Worm (Caenorhabditis elegans): ENCODE data around the gene lin-23.

The lin-23 gene

DNA sequence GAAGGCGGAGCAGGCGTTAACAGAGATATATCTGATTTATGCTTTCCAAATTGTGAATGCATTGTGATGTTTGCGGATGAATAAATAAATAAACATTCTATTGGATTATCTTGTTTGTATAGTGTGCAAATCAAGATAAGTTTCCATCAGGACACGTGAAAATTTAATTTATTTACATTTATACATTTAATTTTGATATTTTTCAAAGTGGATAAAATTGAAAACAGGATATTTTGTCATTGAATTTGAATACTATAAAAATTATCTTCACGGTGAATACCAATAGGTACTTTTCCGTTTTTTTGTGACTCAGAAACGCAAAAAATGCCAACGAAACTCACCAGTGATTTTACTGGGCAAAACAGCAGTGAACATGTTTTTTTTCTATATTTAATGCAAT, 20.1 kb downstream of the lin-23 start, which contains the start of gene F58F12.3:
TSS of gene F58F12.3 (minus strand) at position 101 of the 400 bp plus-strand sequence.
- TF ChIP-seq T22C8.4 (GFP tag; IDR thresholded peaks at IDR 0.05) (no peak), med-1 (GFP tag; optimal IDR thresholded peaks at IDR 0.05; ENCODE audit: insufficient read depth) (no peak), tab-1 (GFP tag; IDR thresholded peaks at IDR 0.05) (no peak), ref-1 (GFP tag; conservative IDR thresholded peaks at IDR 0.05) (no peak), ztf-29 (GFP tag; IDR thresholded peaks at IDR 0.05) (no peak), ztf-23 (GFP tag; IDR thresholded peaks at IDR 0.05) (no peak), flt-1 (GFP tag; IDR thresholded peaks at IDR 0.05) (no peak), klf-2 (GFP tag; conservative IDR thresholded peaks at IDR 0.05) (no peak), cog-1 (tag; optimal IDR thresholded peaks at IDR 0.05) (no peak)

DNA sequence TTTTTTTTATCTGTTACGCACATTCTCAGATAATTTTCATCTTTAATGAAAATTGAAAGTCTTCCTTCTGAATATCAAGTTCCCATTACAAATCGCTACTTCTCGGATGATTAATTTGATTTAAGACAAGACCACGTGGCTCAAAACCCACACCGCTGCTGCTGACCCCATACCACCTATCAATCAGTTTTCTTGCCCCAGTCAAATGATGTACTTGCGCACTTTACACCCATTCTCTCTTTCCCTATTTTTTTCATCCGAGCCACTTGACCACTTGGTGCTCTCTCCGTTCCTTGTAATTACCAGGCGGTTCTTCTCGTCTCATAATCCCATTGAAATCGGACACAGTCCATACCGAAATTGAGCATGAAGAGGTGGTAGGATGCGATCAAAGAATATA, 22.9 kb downstream of the lin-23 start:
- TF ChIP-seq ztf-29 (GFP tag; IDR thresholded peaks at IDR 0.05) (no peak), tab-1 (GFP tag; IDR thresholded peaks at IDR 0.05) (no peak), klf-2 (GFP tag; conservative IDR thresholded peaks at IDR 0.05) (no peak), T22C8.4 (GFP tag; IDR thresholded peaks at IDR 0.05) (no peak), cog-1 (tag; optimal IDR thresholded peaks at IDR 0.05) (no peak), flt-1 (GFP tag; IDR thresholded peaks at IDR 0.05) (no peak)

DNA sequence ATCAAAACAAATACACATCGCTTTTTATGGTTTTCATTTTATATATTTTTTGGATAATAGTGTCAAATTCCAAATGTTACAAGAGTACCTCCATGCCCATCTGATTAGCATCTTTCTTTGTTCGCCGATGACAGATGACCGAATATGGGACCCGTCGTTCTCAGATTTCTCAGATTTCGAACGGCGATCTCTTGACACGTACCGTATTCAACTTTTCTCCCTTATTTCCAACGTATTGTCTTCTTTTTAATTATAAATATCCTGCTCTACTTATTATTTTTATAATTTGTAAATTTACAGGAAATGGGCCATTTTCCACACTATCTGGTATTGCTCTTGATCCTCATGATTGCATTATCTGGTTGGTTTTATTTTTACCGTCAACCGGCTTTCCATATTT, 27.3 kb downstream of the lin-23 start, which contains the start of gene zig-10:
TSS of gene zig-10 (plus strand) at position 301 of the 400 bp plus-strand sequence.
- TF ChIP-seq ztf-23 (GFP tag; IDR thresholded peaks at IDR 0.05) (no peak), flt-1 (GFP tag; IDR thresholded peaks at IDR 0.05) (no peak), ref-1 (GFP tag; conservative IDR thresholded peaks at IDR 0.05) (no peak), med-1 (GFP tag; optimal IDR thresholded peaks at IDR 0.05; ENCODE audit: insufficient read depth) (no peak), klf-2 (GFP tag; conservative IDR thresholded peaks at IDR 0.05) (no peak), cog-1 (tag; optimal IDR thresholded peaks at IDR 0.05) (no peak), ztf-29 (GFP tag; IDR thresholded peaks at IDR 0.05) (no peak), tab-1 (GFP tag; IDR thresholded peaks at IDR 0.05) (no peak), T22C8.4 (GFP tag; IDR thresholded peaks at IDR 0.05) (no peak)

DNA sequence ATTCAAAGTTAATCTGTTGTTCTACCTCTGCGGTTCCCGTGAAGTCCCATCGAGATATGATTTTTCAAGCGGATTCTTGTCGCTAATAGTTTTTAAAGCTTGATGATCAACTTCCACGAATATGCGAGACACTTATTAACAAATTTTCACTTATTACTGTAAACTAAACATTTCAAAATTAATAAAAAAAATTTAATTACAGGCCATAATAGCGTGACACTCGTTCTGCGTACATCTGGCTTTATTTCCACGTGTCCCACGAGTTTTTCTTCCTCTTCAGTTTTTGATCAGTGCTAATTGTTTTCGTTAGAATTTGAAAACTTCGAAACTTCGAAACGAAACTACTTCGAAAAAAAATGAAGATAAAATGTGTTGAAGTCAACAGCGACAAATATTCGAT, 30.5 kb downstream of the lin-23 start, which contains the start of gene btb-2:
TSS of gene btb-2 (plus strand) at position 301 of the 400 bp plus-strand sequence.
- TF ChIP-seq ref-1 (GFP tag; conservative IDR thresholded peaks at IDR 0.05) (no peak), tab-1 (GFP tag; IDR thresholded peaks at IDR 0.05) (no peak), ztf-23 (GFP tag; IDR thresholded peaks at IDR 0.05) (no peak), cog-1 (tag; optimal IDR thresholded peaks at IDR 0.05) (no peak)

DNA sequence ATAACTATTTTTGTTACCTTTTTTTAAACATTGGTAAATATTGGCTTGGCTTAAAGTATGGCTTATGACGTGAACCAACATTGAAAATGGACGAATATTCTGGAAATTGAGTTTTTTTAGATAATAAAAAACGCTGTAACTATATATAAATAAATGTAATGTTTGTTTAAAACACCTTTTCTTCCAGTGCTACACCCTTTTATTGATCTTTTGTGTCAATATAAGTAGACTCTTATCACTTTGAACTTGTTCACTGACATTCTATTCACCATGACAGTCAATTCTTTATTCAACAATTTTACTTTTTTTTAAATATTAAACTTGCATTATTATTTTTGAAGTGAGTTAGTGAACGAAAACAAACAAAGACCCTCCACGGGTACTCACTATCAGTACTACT, 32.1 kb downstream of the lin-23 start, which contains the start of gene T25D10.1:
TSS of gene T25D10.1 (plus strand) at position 169 of the 400 bp plus-strand sequence.
- TF ChIP-seq tab-1 (GFP tag; IDR thresholded peaks at IDR 0.05) (no peak), ztf-23 (GFP tag; IDR thresholded peaks at IDR 0.05) (no peak), T22C8.4 (GFP tag; IDR thresholded peaks at IDR 0.05) (no peak), ref-1 (GFP tag; conservative IDR thresholded peaks at IDR 0.05) (no peak), med-1 (GFP tag; optimal IDR thresholded peaks at IDR 0.05; ENCODE audit: insufficient read depth) (no peak), ztf-29 (GFP tag; IDR thresholded peaks at IDR 0.05) (no peak), klf-2 (GFP tag; conservative IDR thresholded peaks at IDR 0.05) (no peak), cog-1 (tag; optimal IDR thresholded peaks at IDR 0.05) (no peak), flt-1 (GFP tag; IDR thresholded peaks at IDR 0.05) (no peak)

DNA sequence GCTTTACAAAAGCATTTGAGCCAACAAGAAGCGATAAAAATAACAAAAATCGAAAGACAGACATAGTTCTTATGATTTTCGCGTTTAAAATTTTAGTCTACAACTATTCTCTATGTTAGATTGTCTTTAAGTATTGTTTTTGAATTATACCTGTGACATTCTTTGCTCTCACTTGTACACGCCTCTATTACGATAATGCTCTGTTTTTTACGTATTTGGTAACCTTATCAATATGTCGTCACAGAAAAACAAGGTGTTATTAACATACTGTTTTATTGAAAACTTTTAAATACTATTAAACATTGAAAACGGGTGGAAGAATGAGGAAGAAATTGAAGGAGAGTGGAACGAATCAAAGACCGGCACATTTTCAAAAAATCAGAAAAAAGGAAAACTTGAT, 36.2 kb downstream of the lin-23 start, which contains the start of gene spp-11:
TSS of gene spp-11 (minus strand) at position 101 of the 400 bp plus-strand sequence.
- TF ChIP-seq ztf-23 (GFP tag; IDR thresholded peaks at IDR 0.05) (no peak), T22C8.4 (GFP tag; IDR thresholded peaks at IDR 0.05) (no peak), tab-1 (GFP tag; IDR thresholded peaks at IDR 0.05) (no peak), klf-2 (GFP tag; conservative IDR thresholded peaks at IDR 0.05) (no peak), flt-1 (GFP tag; IDR thresholded peaks at IDR 0.05) (no peak), med-1 (GFP tag; optimal IDR thresholded peaks at IDR 0.05; ENCODE audit: insufficient read depth) (no peak), cog-1 (tag; optimal IDR thresholded peaks at IDR 0.05) (no peak), ref-1 (GFP tag; conservative IDR thresholded peaks at IDR 0.05) (no peak), ztf-29 (GFP tag; IDR thresholded peaks at IDR 0.05) (no peak)

DNA sequence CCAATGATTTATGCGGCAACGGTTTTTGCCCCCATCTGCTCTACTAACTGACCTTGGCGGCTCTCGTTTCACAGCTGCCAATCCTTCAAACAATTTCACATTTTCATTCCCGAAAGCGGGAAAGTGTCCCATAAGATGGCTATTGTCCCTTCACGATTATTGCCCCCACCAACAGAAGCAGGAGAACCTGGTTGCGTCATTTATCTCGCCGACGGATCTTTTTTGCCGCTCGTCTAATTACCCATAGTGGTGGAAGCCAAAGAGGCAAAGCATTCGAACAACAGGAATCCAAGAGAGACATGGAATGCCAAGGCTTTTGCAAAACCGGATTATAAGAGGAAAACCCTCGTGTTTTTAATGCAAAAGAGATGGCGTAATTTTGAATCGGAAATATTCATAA, 38.0 kb downstream of the lin-23 start:
- TF ChIP-seq T22C8.4 (GFP tag; IDR thresholded peaks at IDR 0.05) (no peak), cog-1 (tag; optimal IDR thresholded peaks at IDR 0.05) (no peak), ztf-23 (GFP tag; IDR thresholded peaks at IDR 0.05) (peak; percentile 33; the same call in 1 of the 2 replicates), klf-2 (GFP tag; conservative IDR thresholded peaks at IDR 0.05) (no peak), med-1 (GFP tag; optimal IDR thresholded peaks at IDR 0.05; ENCODE audit: insufficient read depth) (no peak), tab-1 (GFP tag; IDR thresholded peaks at IDR 0.05) (no peak), ztf-29 (GFP tag; IDR thresholded peaks at IDR 0.05) (0 out of 2 replicates have a peak, but pooled peaks have one; percentile 47)

DNA sequence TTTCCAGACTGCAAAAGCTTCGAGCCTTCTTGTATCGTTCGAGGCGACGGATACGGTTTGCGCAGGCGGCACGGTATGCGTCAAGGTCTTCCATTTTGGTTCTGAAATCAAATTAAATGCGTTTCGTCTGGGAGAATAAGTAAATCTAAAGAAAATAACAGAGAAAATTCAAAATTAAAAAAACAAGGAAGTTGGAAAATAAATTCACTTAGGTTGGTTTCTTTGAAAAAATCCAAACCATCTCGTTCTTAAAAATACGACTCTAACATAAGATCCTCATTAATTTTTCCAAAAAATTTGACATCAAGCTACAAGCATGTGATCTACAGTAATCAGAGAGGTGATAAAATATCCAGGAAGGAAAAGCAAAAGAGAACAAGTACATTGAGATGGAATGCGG, 39.1 kb downstream of the lin-23 start, which contains the start of gene T25D10.4:
TSS of gene T25D10.4 (minus strand) at position 101 of the 400 bp plus-strand sequence.
- TF ChIP-seq med-1 (GFP tag; optimal IDR thresholded peaks at IDR 0.05; ENCODE audit: insufficient read depth) (no peak), T22C8.4 (GFP tag; IDR thresholded peaks at IDR 0.05) (no peak), ztf-23 (GFP tag; IDR thresholded peaks at IDR 0.05) (no peak), tab-1 (GFP tag; IDR thresholded peaks at IDR 0.05) (no peak), klf-2 (GFP tag; conservative IDR thresholded peaks at IDR 0.05) (no peak), ztf-29 (GFP tag; IDR thresholded peaks at IDR 0.05) (no peak), ref-1 (GFP tag; conservative IDR thresholded peaks at IDR 0.05) (no peak), cog-1 (tag; optimal IDR thresholded peaks at IDR 0.05) (no peak), flt-1 (GFP tag; IDR thresholded peaks at IDR 0.05) (no peak)

DNA sequence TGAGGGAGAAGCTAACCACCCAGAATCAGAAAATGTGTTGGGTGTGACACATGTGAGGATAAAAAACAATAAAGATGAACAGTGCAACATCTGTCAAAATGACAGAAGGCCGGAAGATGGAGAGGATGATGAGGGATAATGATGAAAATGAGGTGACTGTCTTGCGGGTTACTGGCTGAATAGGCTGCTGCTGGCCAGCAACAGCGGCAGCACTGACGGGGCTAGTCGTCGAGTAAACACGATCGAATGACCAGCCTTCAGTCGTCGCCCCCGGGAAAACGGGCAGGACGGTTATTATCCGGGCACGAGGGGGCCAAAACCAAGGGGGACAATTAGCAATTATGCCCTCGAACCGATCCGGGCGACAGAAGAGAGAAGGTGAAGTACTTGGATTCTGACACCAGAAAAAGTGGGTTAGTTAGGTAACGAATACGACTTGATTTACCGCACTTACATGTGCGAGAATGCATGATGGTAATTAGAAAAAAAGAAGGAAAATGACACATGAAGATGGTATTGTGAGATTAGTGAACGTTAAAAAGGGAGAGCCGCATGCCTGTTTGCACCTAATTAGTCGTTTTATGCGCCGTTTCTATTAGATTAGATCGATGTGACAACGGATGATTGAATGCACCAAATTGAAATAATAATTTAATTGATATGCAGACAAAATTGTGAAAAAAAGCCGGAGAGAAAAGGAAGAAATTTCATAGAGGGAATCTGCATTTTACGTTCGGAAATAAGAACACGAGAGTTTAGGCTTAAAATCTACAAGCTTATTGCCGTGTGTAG, 40.8 kb downstream of the lin-23 start:
- no peak for TF ChIP-seq med-1 (GFP tag; optimal IDR thresholded peaks at IDR 0.05; ENCODE audit: insufficient read depth)
- no peak for TF ChIP-seq klf-2 (GFP tag; conservative IDR thresholded peaks at IDR 0.05)
- TF ChIP-seq T22C8.4 (GFP tag; IDR thresholded peaks at IDR 0.05), result no peak
- no peak for TF ChIP-seq cog-1 (tag; optimal IDR thresholded peaks at IDR 0.05)
- 0 out of 2 replicates have a peak, but pooled peaks have one; percentile 53 for TF ChIP-seq tab-1 (GFP tag; IDR thresholded peaks at IDR 0.05)
- TF ChIP-seq ztf-29 (GFP tag; IDR thresholded peaks at IDR 0.05), result no peak
- TF ChIP-seq ztf-23 (GFP tag; IDR thresholded peaks at IDR 0.05), result no peak
- no peak for TF ChIP-seq ref-1 (GFP tag; conservative IDR thresholded peaks at IDR 0.05)
- 0 out of 2 replicates have a peak, but pooled peaks have one; percentile 49 for TF ChIP-seq flt-1 (GFP tag; IDR thresholded peaks at IDR 0.05)

All from whole organism, midembryonic.